Worm (Caenorhabditis elegans) whole organism, L3 larva: ENCODE measurements around the gene hil-3.

Source experiments
- aly-2 ChIP-seq: fragments of 150-350 bp; optimal IDR thresholded peaks from 2 replicates; lab custom pipeline; 2014; ENCODE audit warnings: missing biosample characterization, missing genetic modification characterization
- ceh-28 ChIP-seq: fragments of 150-350 bp; optimal IDR thresholded peaks from 2 replicates; lab custom pipeline; 2014; ENCODE audit warnings: missing biosample characterization, missing genetic modification reagents, missing genetic modification characterization
- ceh-82 ChIP-seq: fragments of 150-350 bp; optimal IDR thresholded peaks from 2 replicates; lab custom pipeline; 2014; ENCODE audit warnings: missing biosample characterization, missing genetic modification characterization
- daf-12 ChIP-seq: fragments of 150-350 bp; optimal IDR thresholded peaks from 2 replicates; lab custom pipeline; 2014; ENCODE audit warnings: missing biosample characterization, missing genetic modification reagents, missing genetic modification characterization
- egl-27 ChIP-seq: sonication (generic microtip); optimal IDR thresholded peaks from 4 replicates; lab custom pipeline; 2017; ENCODE audit warnings: missing biosample characterization, missing genetic modification reagents, missing genetic modification characterization
- fkh-10 ChIP-seq: sonication (generic microtip); optimal IDR thresholded peaks from 2 replicates; lab custom pipeline; 2017; ENCODE audit warnings: missing biosample characterization, missing genetic modification reagents, missing genetic modification characterization
- lin-15B ChIP-seq: fragments of 150-350 bp; optimal IDR thresholded peaks from 2 replicates; lab custom pipeline; 2014; ENCODE audit warnings: missing biosample characterization, missing genetic modification characterization
- lin-39 ChIP-seq: fragments of 150-350 bp; optimal IDR thresholded peaks from 2 replicates; lab custom pipeline; 2018; ENCODE audit warnings: missing biosample characterization, missing genetic modification reagents, missing genetic modification characterization
- mml-1 ChIP-seq: fragments of 150-350 bp; sonication (generic microtip); optimal IDR thresholded peaks from 3 replicates; lab custom pipeline; 2014; ENCODE audit warnings: missing biosample characterization, missing genetic modification characterization
- pqm-1 ChIP-seq: fragments of 150-350 bp; optimal IDR thresholded peaks from 2 replicates; lab custom pipeline; 2017; ENCODE audit warnings: missing biosample characterization, missing genetic modification characterization, inconsistent platforms
- sea-2 ChIP-seq: fragments of 150-350 bp; sonication (generic microtip); optimal IDR thresholded peaks from 4 replicates; lab custom pipeline; 2014; ENCODE audit warnings: missing biosample characterization, missing genetic modification reagents, missing genetic modification characterization
- unc-39 ChIP-seq: sonication (generic microtip); optimal IDR thresholded peaks from 4 replicates; lab custom pipeline; 2017; ENCODE audit warnings: missing biosample characterization, missing genetic modification characterization
- unc-62 ChIP-seq: fragments of 150-350 bp; sonication (generic microtip); optimal IDR thresholded peaks from 4 replicates; lab custom pipeline; 2014; ENCODE audit warnings: missing biosample characterization, missing genetic modification reagents, missing genetic modification characterization
- ztf-4 ChIP-seq: fragments of 150-350 bp; optimal IDR thresholded peaks from 2 replicates; lab custom pipeline; 2014; ENCODE audit warnings: missing biosample characterization, missing genetic modification characterization

DNA sequence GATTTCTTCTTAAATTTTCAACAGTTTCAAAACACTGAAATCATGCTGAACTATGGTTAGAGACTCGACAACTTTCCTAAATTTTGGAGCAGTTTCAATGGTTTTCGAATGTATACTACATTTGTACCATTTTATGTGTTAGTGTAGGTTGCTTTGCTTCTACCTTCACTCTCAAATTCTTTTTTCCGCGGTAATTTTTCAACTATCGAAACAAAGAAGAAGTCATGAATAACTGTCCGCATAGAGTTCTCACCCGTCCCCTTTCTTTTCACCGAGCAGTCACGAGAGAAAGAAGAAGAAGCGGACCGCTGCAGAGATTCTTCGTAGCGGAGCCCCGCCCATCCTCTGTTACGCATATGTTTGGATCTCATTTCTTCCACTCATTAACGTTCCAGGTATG lies 42.8 kb upstream of the hil-3 start, which contains the start of gene hlh-8:
- TF ChIP-seq unc-62, result no peak
- TF ChIP-seq lin-39 (tag; lab: Kevin White, UChicago), result no peak
- no peak for TF ChIP-seq lin-15B
- TF ChIP-seq ceh-82, result no peak
- no peak for TF ChIP-seq fkh-10 (GFP tag; lab: Kevin White, UChicago)
- no peak for TF ChIP-seq ztf-4 (tag; lab: Kevin White, UChicago)
- TF ChIP-seq pqm-1 (tag; lab: Kevin White, UChicago), result no peak
- no peak for TF ChIP-seq egl-27 (tag; lab: Kevin White, UChicago)
- TF ChIP-seq daf-12, result no peak
- TF ChIP-seq aly-2 (tag; lab: Kevin White, UChicago), result no peak
- TF ChIP-seq ceh-28 (tag; lab: Kevin White, UChicago), result no peak
- TF ChIP-seq mml-1 (tag; lab: Kevin White, UChicago), result no peak
- TF ChIP-seq sea-2 (GFP tag; lab: Kevin White, UChicago), result no peak
- TF ChIP-seq unc-39 (tag; lab: Kevin White, UChicago), result no peak
